Fruit fly (Drosophila melanogaster) Kc167 (cell line): ENCODE results near the gene PNKP.

ENCODE experiments used
- Myc ChIP-seq: fragments of >200 bp; optimal IDR thresholded peaks from 2 replicates; lab custom pipeline; 2017; ENCODE audit warnings: missing external identifiers
- h ChIP-seq: fragments of >200 bp; optimal IDR thresholded peaks from 3 replicates; lab custom pipeline; 2018; ENCODE audit warnings: missing external identifiers
- insv ChIP-seq: fragments of >200 bp; optimal IDR thresholded peaks from 3 replicates; lab custom pipeline; 2018; ENCODE audit warnings: missing external identifiers

DNA sequence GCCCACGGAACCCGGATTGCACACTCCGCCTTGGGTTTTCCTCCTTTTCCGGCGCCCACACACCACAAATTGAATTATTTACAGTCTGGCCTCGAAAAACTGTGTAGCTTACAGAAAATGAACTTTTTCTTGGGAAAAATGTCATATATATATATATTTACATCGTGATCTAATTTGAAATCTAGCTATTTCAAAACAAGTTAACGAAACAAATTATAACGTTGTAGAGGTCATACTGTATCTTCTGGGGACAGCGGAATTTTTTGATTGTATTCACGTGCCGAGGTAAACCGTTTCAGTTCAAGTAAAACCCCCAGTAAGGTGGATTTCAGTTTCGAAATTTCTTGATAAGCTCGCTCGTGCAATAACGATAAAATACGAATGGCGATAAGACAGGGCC lies 11.1 kb upstream of the PNKP start:
- no peak for TF ChIP-seq h (lab: Kevin White, UChicago)
- no peak for TF ChIP-seq Myc (lab: Kevin White, UChicago)
- no peak for TF ChIP-seq insv
